Worm (Caenorhabditis elegans): ENCODE data around the gene T11F9.7.

- TF ChIP-seq B0019.2 (GFP tag; conservative IDR thresholded peaks at IDR 0.05) (no peak), hrde-1 (tag; optimal IDR thresholded peaks at IDR 0.05; ENCODE audit: borderline replicate concordance) (no peak), madf-3 (GFP tag; IDR thresholded peaks at IDR 0.05) (no peak), F37B4.10 (GFP tag; IDR thresholded peaks at IDR 0.05) (no peak), hmg-20 (GFP tag; IDR thresholded peaks at IDR 0.05) (no peak), let-526 (GFP tag; IDR thresholded peaks at IDR 0.05) (no peak), ets-4 (GFP tag; optimal IDR thresholded peaks at IDR 0.05) (no peak), F33H1.4 (GFP tag; IDR thresholded peaks at IDR 0.05) (no peak), rec-8 (tag; optimal IDR thresholded peaks at IDR 0.05) (no peak), unc-62 (GFP tag; optimal IDR thresholded peaks at IDR 0.05) (no peak), K11D2.4 (GFP tag; IDR thresholded peaks at IDR 0.05) (no peak), tbp1 (GFP tag; optimal IDR thresholded peaks at IDR 0.05) (no peak), unc-130 (GFP tag; optimal IDR thresholded peaks at IDR 0.05) (no peak)
Observed at ce11 chrV:11496283-11496682, 20.5 kb downstream of the T11F9.7 start, which contains the start of gene htrl-1.
